Fruit fly (Drosophila melanogaster) whole organism, embryonic: ENCODE results near the gene Usp16-45.
A peak's percentile ranks its signal among the peaks of the same experiment; 100 is the strongest.

Source experiments
- CG2678 ChIP-seq: fragments of 200-800 bp; sonication (Bioruptor generic); optimal IDR thresholded peaks from 3 replicates; lab custom pipeline; 2019; ENCODE audit warnings: missing biosample characterization, mild to moderate bottlenecking, missing genetic modification characterization, moderate library complexity
- CG7987 ChIP-seq: fragments of 200-800 bp; sonication (Bioruptor generic); optimal IDR thresholded peaks from 2 replicates; lab custom pipeline; 2018; ENCODE audit warnings: missing biosample characterization, mild to moderate bottlenecking, missing genetic modification characterization, moderate library complexity
- CG9215 ChIP-seq: fragments of 200-800 bp; sonication (Bioruptor generic); IDR thresholded peaks from 2 replicates; pipeline ENCODE4 v1.3.6; 2022; ENCODE audit warnings: missing biosample characterization, missing genetic modification characterization
- Dbx ChIP-seq: fragments of 200-800 bp; sonication (Bioruptor generic); IDR thresholded peaks from 3 replicates; pipeline ENCODE4 v1.3.6; 2022; ENCODE audit warnings: missing biosample characterization, missing genetic modification characterization
- gsb-n ChIP-seq: fragments of 200-800 bp; sonication (Bioruptor generic); optimal IDR thresholded peaks from 3 replicates; lab custom pipeline; 2018; ENCODE audit warnings: missing biosample characterization, mild to moderate bottlenecking, missing genetic modification characterization
- repo ChIP-seq: fragments of 200-800 bp; sonication (Bioruptor generic); optimal IDR thresholded peaks from 2 replicates; lab custom pipeline; 2016; ENCODE audit warnings: missing biosample characterization, missing genetic modification characterization
- wdn ChIP-seq: fragments of 200-800 bp; sonication (Bioruptor generic); IDR thresholded peaks from 2 replicates; pipeline ENCODE4 v1.3.6; 2022; ENCODE audit warnings: missing biosample characterization, missing genetic modification characterization
- zfh1 ChIP-seq: fragments of 200-800 bp; sonication (Bioruptor generic); IDR thresholded peaks from 3 replicates; pipeline ENCODE4 v1.3.6; 2022; ENCODE audit warnings: missing biosample characterization, missing genetic modification characterization

DNA sequence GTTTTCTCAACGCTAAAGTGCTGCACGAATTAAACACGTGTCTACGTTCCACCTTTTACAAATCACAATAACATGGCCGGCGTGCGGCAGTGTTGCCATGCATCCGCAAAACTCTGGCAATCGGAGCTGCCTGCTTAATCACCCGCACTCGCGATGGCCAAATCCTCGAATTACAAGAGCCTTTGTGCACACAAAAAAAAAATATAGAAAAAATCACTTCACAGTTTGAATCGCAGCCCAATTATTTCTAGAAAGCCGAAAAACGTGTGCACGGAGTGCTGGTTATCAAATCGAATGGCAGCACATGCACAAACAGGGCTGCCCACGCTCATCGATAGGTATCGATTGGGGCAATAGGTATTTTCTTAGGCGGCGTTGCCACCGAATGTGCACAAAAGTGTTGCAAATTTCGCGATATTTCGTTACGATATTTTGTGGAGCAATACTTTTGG lies 739 bp upstream of the Usp16-45 start, which contains the start of gene spoon:
- TF ChIP-seq repo (GFP tag; lab: Kevin White, UChicago) (peak; percentile 61), CG2678 (tag; lab: Kevin White, UChicago) (no peak), Dbx (GFP tag; lab: Robert Waterston, UW) (peak; percentile 62), wdn (GFP tag; lab: Robert Waterston, UW) (no peak), gsb-n (no peak), CG7987 (GFP tag; lab: Kevin White, UChicago) (peak; percentile 62), zfh1 (peak; percentile 34; the same call in 1 of the 3 replicates), CG9215 (GFP tag; lab: Robert Waterston, UW) (peak; percentile 64)
